Worm (Caenorhabditis elegans) whole organism, L3 larva: ENCODE measurements around the gene C23H5.15.

Experiments used
- ama-1 ChIP-seq: fragments of 150-350 bp; optimal IDR thresholded peaks from 2 replicates; lab custom pipeline; 2018
- elt-3 ChIP-seq, 3 experiments: fragments of 150-350 bp in 1 of 3; sonication (generic microtip) in 2 of 3; optimal IDR thresholded peaks; 2 replicates in 2 of 3; 4 replicates in 1 of 3; lab custom pipeline; 2014 to 2017; ENCODE audit warnings: missing biosample characterization in 3 of 3, missing genetic modification characterization in 3 of 3
- lin-39 ChIP-seq: fragments of 150-350 bp; optimal IDR thresholded peaks from 2 replicates; lab custom pipeline; 2018; ENCODE audit warnings: missing biosample characterization, missing genetic modification reagents, missing genetic modification characterization
- nhr-11 ChIP-seq: fragments of 150-350 bp; optimal IDR thresholded peaks from 2 replicates; lab custom pipeline; 2014; ENCODE audit warnings: missing biosample characterization, missing genetic modification characterization
- nhr-237 ChIP-seq: fragments of 150-350 bp; optimal IDR thresholded peaks from 2 replicates; lab custom pipeline; 2014; ENCODE audit warnings: missing biosample characterization, missing genetic modification characterization
- nhr-25 ChIP-seq: sonication (generic microtip); optimal IDR thresholded peaks from 2 replicates; lab custom pipeline; 2017; ENCODE audit warnings: missing biosample characterization, missing genetic modification characterization
- nhr-76 ChIP-seq: fragments of 150-350 bp; sonication (generic microtip); optimal IDR thresholded peaks from 5 replicates; lab custom pipeline; 2014; ENCODE audit warnings: missing biosample characterization, missing genetic modification characterization
- snpc-4 ChIP-seq: fragments of 150-350 bp; optimal IDR thresholded peaks from 2 replicates; lab custom pipeline; 2014; ENCODE audit warnings: missing biosample characterization, missing genetic modification characterization
- unc-62 ChIP-seq: fragments of 150-350 bp; sonication (generic microtip); optimal IDR thresholded peaks from 4 replicates; lab custom pipeline; 2014; ENCODE audit warnings: missing biosample characterization, missing genetic modification reagents, missing genetic modification characterization

- no peak for TF ChIP-seq nhr-11
- no peak for TF ChIP-seq snpc-4 (tag; lab: Kevin White, UChicago)
- no peak for TF ChIP-seq ama-1 (lab: Kevin White, UChicago)
- no peak for TF ChIP-seq nhr-25
- TF ChIP-seq unc-62: no peak
- TF ChIP-seq nhr-237 (tag; lab: Kevin White, UChicago): no peak
- TF ChIP-seq elt-3 (tag; optimal IDR thresholded peaks at IDR 0.05; lab: Kevin White, UChicago): no peak
- TF ChIP-seq lin-39 (tag; lab: Kevin White, UChicago): no peak
- no peak for TF ChIP-seq nhr-76 (tag; lab: Kevin White, UChicago)
These were observed 34.8 kb upstream of the C23H5.15 start for ce11 chrIV:2137478-2137877.
